Worm (Caenorhabditis elegans) whole organism, L4 larva: ENCODE data around the gene M03C11.6.
A peak's percentile ranks its signal among the peaks of the same experiment; 100 is the strongest.

Experiments
- D1046.2 ChIP-seq: fragments of 200-800 bp; sonication (Bioruptor generic); IDR thresholded peaks from 2 replicates; pipeline ENCODE4 v1.3.6; 2022; ENCODE audit warnings: missing genetic modification characterization, missing compliant biosample characterization
- F10B5.3 ChIP-seq: sonication (generic microtip); optimal IDR thresholded peaks from 2 replicates; lab custom pipeline; 2016; ENCODE audit warnings: mild to moderate bottlenecking, missing genetic modification characterization, missing compliant biosample characterization
- F26F4.8 ChIP-seq: fragments of 200-800 bp; sonication (Bioruptor generic); conservative IDR thresholded peaks from 2 replicates; pipeline ENCODE4 v1.3.6; 2022; ENCODE audit warnings: missing genetic modification characterization, missing compliant biosample characterization
- F44E2.7 ChIP-seq: fragments of 200-800 bp; sonication (Bioruptor generic); IDR thresholded peaks from 2 replicates; pipeline ENCODE4 v2.1.2; 2022; ENCODE audit warnings: missing genetic modification characterization, missing compliant biosample characterization
- T20F7.1 ChIP-seq: fragments of 200-800 bp; sonication (Bioruptor generic); optimal IDR thresholded peaks from 2 replicates; lab custom pipeline; 2018; ENCODE audit warnings: mild to moderate bottlenecking, missing genetic modification characterization, missing compliant biosample characterization
- T26A8.4 ChIP-seq: fragments of 200-800 bp; sonication (Bioruptor generic); IDR thresholded peaks from 2 replicates; pipeline ENCODE4 v1.3.6; 2022; ENCODE audit warnings: missing genetic modification characterization, missing compliant biosample characterization
- Y48G9A.11 ChIP-seq: fragments of 200-800 bp; sonication (Bioruptor generic); IDR thresholded peaks from 2 replicates; pipeline ENCODE4 v1.3.6; 2022; ENCODE audit warnings: missing genetic modification reagents, missing genetic modification characterization, missing compliant biosample characterization
- Y75B8A.6 ChIP-seq: fragments of 200-800 bp; sonication (Bioruptor generic); IDR thresholded peaks from 2 replicates; pipeline ENCODE4 v1.3.6; 2022; ENCODE audit warnings: missing genetic modification reagents, missing genetic modification characterization, missing compliant biosample characterization
- attf-4 ChIP-seq: sonication (generic microtip); optimal IDR thresholded peaks from 3 replicates; lab custom pipeline; 2017; ENCODE audit warnings: missing biosample characterization, missing genetic modification characterization
- ceh-28 ChIP-seq: fragments of 150-350 bp; optimal IDR thresholded peaks from 2 replicates; lab custom pipeline; 2014; ENCODE audit warnings: missing biosample characterization, missing genetic modification reagents, missing genetic modification characterization
- ceh-44 ChIP-seq: fragments of 200-800 bp; sonication (Bioruptor generic); IDR thresholded peaks from 2 replicates; pipeline ENCODE4 v1.3.6; 2022; ENCODE audit warnings: missing genetic modification reagents, missing genetic modification characterization, missing compliant biosample characterization
- ceh-62 ChIP-seq: sonication (generic microtip); optimal IDR thresholded peaks from 2 replicates; lab custom pipeline; 2017; ENCODE audit warnings: missing biosample characterization, missing genetic modification characterization
- ctbp-1 ChIP-seq: fragments of 200-800 bp; sonication (Bioruptor generic); IDR thresholded peaks from 2 replicates; pipeline ENCODE4 v1.3.6; 2022; ENCODE audit warnings: missing genetic modification reagents, missing genetic modification characterization, missing compliant biosample characterization
- daf-12 ChIP-seq: fragments of 150-350 bp; optimal IDR thresholded peaks from 2 replicates; lab custom pipeline; 2014; ENCODE audit warnings: missing biosample characterization, missing genetic modification reagents, missing genetic modification characterization
- dmd-8 ChIP-seq: fragments of 200-800 bp; sonication (Bioruptor generic); IDR thresholded peaks from 2 replicates; pipeline ENCODE4 v1.3.6; 2022; ENCODE audit warnings: missing genetic modification characterization, missing compliant biosample characterization
- dpl-1 ChIP-seq: fragments of 150-350 bp; optimal IDR thresholded peaks from 2 replicates; lab custom pipeline; 2014; ENCODE audit warnings: missing biosample characterization, missing genetic modification reagents, missing genetic modification characterization
- dve-1 ChIP-seq: sonication (generic microtip); optimal IDR thresholded peaks from 2 replicates; lab custom pipeline; 2017; ENCODE audit warnings: antibody characterized with exemption, mild to moderate bottlenecking, missing genetic modification characterization, missing compliant biosample characterization; ENCODE audit not compliant: insufficient read depth
- egl-43 ChIP-seq: fragments of 200-800 bp; sonication (Bioruptor generic); IDR thresholded peaks from 2 replicates; pipeline ENCODE4 v1.3.6; 2022; ENCODE audit warnings: missing genetic modification reagents, missing genetic modification characterization, missing compliant biosample characterization
- fos-1 ChIP-seq: fragments of 150-350 bp; optimal IDR thresholded peaks from 2 replicates; lab custom pipeline; 2014; ENCODE audit warnings: missing biosample characterization, missing genetic modification characterization
- gei-8 ChIP-seq: fragments of 200-800 bp; sonication (Bioruptor generic); optimal IDR thresholded peaks from 2 replicates; lab custom pipeline; 2018; ENCODE audit warnings: mild to moderate bottlenecking, missing genetic modification characterization, missing compliant biosample characterization
- hif-1 ChIP-seq, 2 experiments: sonication (generic microtip); optimal IDR thresholded peaks; 2 replicates each; lab custom pipeline; 2016 to 2017; ENCODE audit warnings: missing compliant biosample characterization in 2 of 2, missing genetic modification characterization in 2 of 2, missing genetic modification reagents in 2 of 2, missing genotype in 2 of 2, mild to moderate bottlenecking in 1 of 2
- hlh-11 ChIP-seq: fragments of 200-800 bp; sonication (Bioruptor generic); optimal IDR thresholded peaks from 2 replicates; lab custom pipeline; 2018; ENCODE audit warnings: mild to moderate bottlenecking, missing genetic modification characterization, missing compliant biosample characterization
- hlh-30 ChIP-seq: sonication (generic microtip); optimal IDR thresholded peaks from 2 replicates; lab custom pipeline; 2017; ENCODE audit warnings: antibody characterized with exemption, mild to moderate bottlenecking, missing genetic modification characterization, missing compliant biosample characterization; ENCODE audit not compliant: insufficient read depth
- lim-7 ChIP-seq: fragments of 200-800 bp; sonication (Bioruptor generic); IDR thresholded peaks from 2 replicates; pipeline ENCODE4 v1.3.6; 2022; ENCODE audit warnings: missing genetic modification characterization, missing compliant biosample characterization
- lin-1 ChIP-seq: fragments of 200-800 bp; sonication (Bioruptor generic); IDR thresholded peaks from 2 replicates; pipeline ENCODE4 v1.3.6; 2022; ENCODE audit warnings: missing genetic modification reagents, missing genetic modification characterization, missing compliant biosample characterization
- lin-13 ChIP-seq: fragments of 150-350 bp; optimal IDR thresholded peaks from 2 replicates; lab custom pipeline; 2014; ENCODE audit warnings: missing biosample characterization, missing genetic modification reagents, missing genetic modification characterization
- lin-29 ChIP-seq: fragments of 200-800 bp; sonication (Bioruptor generic); IDR thresholded peaks from 2 replicates; pipeline ENCODE4 v1.3.6; 2022; ENCODE audit warnings: missing genetic modification reagents, missing genetic modification characterization, missing compliant biosample characterization
- lin-39 ChIP-seq: fragments of 150-350 bp; optimal IDR thresholded peaks from 2 replicates; lab custom pipeline; 2014; ENCODE audit warnings: missing biosample characterization, missing genetic modification reagents, missing genetic modification characterization
- madf-9 ChIP-seq: fragments of 200-800 bp; sonication (Bioruptor generic); conservative IDR thresholded peaks from 2 replicates; pipeline ENCODE4 v1.3.6; 2022; ENCODE audit warnings: missing genetic modification reagents, missing genetic modification characterization, missing compliant biosample characterization
- mdl-1 ChIP-seq, 2 experiments: fragments of 150-350 bp in 1 of 2; sonication (generic microtip) in 1 of 2; optimal IDR thresholded peaks; 2 replicates each; lab custom pipeline; 2014 to 2017; ENCODE audit warnings: missing biosample characterization in 2 of 2, missing genetic modification characterization in 2 of 2
- mep-1 ChIP-seq: fragments of 150-350 bp; sonication (generic microtip); optimal IDR thresholded peaks from 3 replicates; lab custom pipeline; 2014; ENCODE audit warnings: missing biosample characterization, missing genetic modification characterization
- mxl-3 ChIP-seq: fragments of 200-800 bp; sonication (Bioruptor generic); optimal IDR thresholded peaks from 2 replicates; lab custom pipeline; 2018; ENCODE audit warnings: mild to moderate bottlenecking, missing genetic modification characterization, missing compliant biosample characterization
- nhr-102 ChIP-seq: sonication (generic microtip); optimal IDR thresholded peaks from 2 replicates; lab custom pipeline; 2016; ENCODE audit warnings: mild to moderate bottlenecking, missing genetic modification characterization, moderate library complexity, missing compliant biosample characterization
- nhr-11 ChIP-seq: fragments of 150-350 bp; optimal IDR thresholded peaks from 2 replicates; lab custom pipeline; 2014; ENCODE audit warnings: missing biosample characterization, missing genetic modification characterization
- nhr-111 ChIP-seq: fragments of 200-800 bp; sonication (Bioruptor generic); optimal IDR thresholded peaks from 2 replicates; lab custom pipeline; 2018; ENCODE audit warnings: mild to moderate bottlenecking, missing genetic modification characterization, missing compliant biosample characterization
- nhr-237 ChIP-seq: sonication (generic microtip); optimal IDR thresholded peaks from 2 replicates; lab custom pipeline; 2017; ENCODE audit warnings: missing biosample characterization, missing genetic modification characterization
- nhr-28 ChIP-seq: fragments of 150-350 bp; optimal IDR thresholded peaks from 2 replicates; lab custom pipeline; 2014; ENCODE audit warnings: missing biosample characterization, missing genetic modification characterization
- nhr-48 ChIP-seq: sonication (generic microtip); optimal IDR thresholded peaks from 2 replicates; lab custom pipeline; 2016; ENCODE audit warnings: mild to moderate bottlenecking, missing genetic modification characterization, missing compliant biosample characterization
- nhr-76 ChIP-seq: fragments of 150-350 bp; optimal IDR thresholded peaks from 2 replicates; lab custom pipeline; 2014; ENCODE audit warnings: missing biosample characterization, missing genetic modification characterization
- nhr-77 ChIP-seq: fragments of 150-350 bp; optimal IDR thresholded peaks from 2 replicates; lab custom pipeline; 2014; ENCODE audit warnings: missing biosample characterization, missing genetic modification characterization
- pha-4 ChIP-seq, 2 experiments: fragments of 150-350 bp in 1 of 2; fragments of 200-800 bp in 1 of 2; sonication (Bioruptor generic) in 1 of 2; IDR thresholded peaks in 1 of 2; optimal IDR thresholded peaks in 1 of 2; 2 replicates each; pipeline versions ENCODE4 v1.3.6 to Lab custom; 2014 to 2022; ENCODE audit warnings: missing genetic modification characterization in 2 of 2, missing genetic modification reagents in 2 of 2, missing biosample characterization in 1 of 2, missing compliant biosample characterization in 1 of 2
- saeg-2 ChIP-seq: fragments of 200-800 bp; sonication (Bioruptor generic); IDR thresholded peaks from 2 replicates; pipeline ENCODE4 v1.3.6; 2022; ENCODE audit warnings: missing genetic modification reagents, missing genetic modification characterization, missing compliant biosample characterization
- snpc-4 ChIP-seq: fragments of 150-350 bp; optimal IDR thresholded peaks from 2 replicates; lab custom pipeline; 2014; ENCODE audit warnings: missing biosample characterization, missing genetic modification characterization
- spr-1 ChIP-seq: sonication (generic microtip); optimal IDR thresholded peaks from 2 replicates; lab custom pipeline; 2016; ENCODE audit warnings: mild to moderate bottlenecking, missing genetic modification characterization, missing compliant biosample characterization
- tag-97 ChIP-seq: fragments of 200-800 bp; sonication (Bioruptor generic); IDR thresholded peaks from 2 replicates; pipeline ENCODE4 v1.3.6; 2022; ENCODE audit warnings: missing genetic modification characterization, missing compliant biosample characterization
- tra-1 ChIP-seq: fragments of 200-800 bp; sonication (Bioruptor generic); IDR thresholded peaks from 2 replicates; pipeline ENCODE4 v1.3.6; 2022; ENCODE audit warnings: missing genetic modification reagents, missing genetic modification characterization, missing compliant biosample characterization
- unc-39 ChIP-seq: sonication (generic microtip); optimal IDR thresholded peaks from 2 replicates; lab custom pipeline; 2017; ENCODE audit warnings: missing biosample characterization, missing genetic modification characterization
- unc-62 ChIP-seq, 3 experiments: fragments of 150-350 bp in 1 of 3; sonication (generic microtip); optimal IDR thresholded peaks in 2 of 3; peaks in 1 of 3; 1 replicate in 1 of 3; 2 replicates in 2 of 3; lab custom pipeline; 2014 to 2017; ENCODE audit warnings: missing biosample characterization in 3 of 3, missing genetic modification characterization in 3 of 3, missing genetic modification reagents in 3 of 3, missing genotype in 1 of 3
- zip-11 ChIP-seq: fragments of 200-800 bp; sonication (Bioruptor generic); IDR thresholded peaks from 2 replicates; pipeline ENCODE4 v1.3.6; 2022; ENCODE audit warnings: missing genetic modification characterization, missing compliant biosample characterization
- zip-2 ChIP-seq: fragments of 150-350 bp; optimal IDR thresholded peaks from 2 replicates; lab custom pipeline; 2014; ENCODE audit warnings: missing biosample characterization, missing genetic modification characterization
- ztf-11 ChIP-seq: fragments of 150-350 bp; optimal IDR thresholded peaks from 2 replicates; lab custom pipeline; 2014; ENCODE audit warnings: missing biosample characterization, missing genetic modification characterization

M03C11.6 gene

DNA sequence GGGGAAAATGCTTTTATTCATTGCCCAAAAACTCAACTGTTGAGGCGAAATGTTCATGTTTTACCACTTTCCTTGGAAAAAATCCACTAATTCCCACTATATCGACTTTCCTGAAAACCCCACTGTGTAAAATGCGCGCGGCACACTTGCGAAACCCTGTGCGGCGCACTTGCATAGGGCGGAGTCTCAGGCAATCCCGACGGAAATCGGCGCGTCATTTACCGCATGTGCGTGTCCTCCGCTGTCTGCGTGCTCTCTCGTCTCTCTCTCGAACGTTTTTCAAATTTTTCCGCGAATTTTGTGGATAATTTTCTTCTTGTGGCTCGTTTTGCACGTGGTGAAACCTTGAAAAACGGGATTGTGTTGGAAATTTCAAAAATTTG is 37.3 kb upstream of the M03C11.6 start, which contains the start of gene atx-2 (continued):
- TF ChIP-seq hlh-11 = peak; percentile 85
- peak; percentile 93 for TF ChIP-seq tra-1 (GFP tag; lab: Robert Waterston, UW)
- 0 out of 2 replicates have a peak, but pooled peaks have one; percentile 61 for TF ChIP-seq saeg-2 (GFP tag; lab: Robert Waterston, UW)
- peak; percentile 98 for TF ChIP-seq ceh-44 (GFP tag; lab: Robert Waterston, UW)
- TF ChIP-seq madf-9 (GFP tag; lab: Robert Waterston, UW) = peak; percentile 99
- TF ChIP-seq lin-29 (GFP tag; lab: Robert Waterston, UW) = peak; percentile 84
- peak; percentile 54 for TF ChIP-seq gei-8 (GFP tag; lab: Kevin White, UChicago)
- TF ChIP-seq nhr-111 = peak; percentile 62
- no peak for TF ChIP-seq unc-39 (tag; lab: Kevin White, UChicago)
- no peak for TF ChIP-seq nhr-237 (tag; lab: Kevin White, UChicago)
- peak; percentile 89 for TF ChIP-seq nhr-102 (tag; lab: Kevin White, UChicago)
- peak; percentile 65 for TF ChIP-seq F10B5.3 (tag; lab: Kevin White, UChicago)
- 0 out of 2 replicates have a peak, but pooled peaks have one; percentile 63 for TF ChIP-seq tag-97 (GFP tag; lab: Robert Waterston, UW)
- peak; percentile 71 for TF ChIP-seq dpl-1 (GFP tag; lab: Kevin White, UChicago)
- peak; percentile 77 to 96 for TF ChIP-seq mdl-1 (tag; optimal IDR thresholded peaks at IDR 0.05; lab: Kevin White, UChicago)
- no peak for TF ChIP-seq F26F4.8 (GFP tag; lab: Robert Waterston, UW)
- peak; percentile 90 for TF ChIP-seq spr-1 (tag; lab: Kevin White, UChicago)
- 0 out of 2 replicates have a peak, but pooled peaks have one; percentile 38 for TF ChIP-seq zip-11 (GFP tag; lab: Robert Waterston, UW)
- no peak for TF ChIP-seq nhr-77 (tag; lab: Kevin White, UChicago)
- peak; percentile 85 for TF ChIP-seq F44E2.7 (GFP tag; lab: Robert Waterston, UW)
- peak; percentile 91 for TF ChIP-seq T26A8.4 (GFP tag; lab: Robert Waterston, UW)
- TF ChIP-seq nhr-28 (tag; lab: Kevin White, UChicago) = peak; percentile 23
- peak; percentile 71 for TF ChIP-seq nhr-48 (tag; lab: Kevin White, UChicago)
- peak; percentile 87 for TF ChIP-seq hlh-30
- TF ChIP-seq mxl-3 (GFP tag; lab: Kevin White, UChicago) = peak; percentile 97
- no peak for TF ChIP-seq zip-2 (tag; lab: Kevin White, UChicago)
- TF ChIP-seq daf-12 (tag; lab: Kevin White, UChicago) = no peak
- no peak for TF ChIP-seq attf-4 (tag; lab: Kevin White, UChicago)
- TF ChIP-seq fos-1 = no peak
- no peak for TF ChIP-seq T20F7.1 (GFP tag; lab: Kevin White, UChicago)
- no peak for TF ChIP-seq ceh-62 (tag; lab: Kevin White, UChicago)
- peak; percentile 83 for TF ChIP-seq lin-13
- peak; percentile 89 for TF ChIP-seq mep-1 (tag; lab: Kevin White, UChicago)
- TF ChIP-seq hif-1 (tag; optimal IDR thresholded peaks at IDR 0.05; lab: Kevin White, UChicago) = peak in 1 of 2 experiments; percentile 79
- TF ChIP-seq nhr-76 (tag; lab: Kevin White, UChicago) = no peak
- TF ChIP-seq snpc-4 (tag; lab: Kevin White, UChicago) = no peak
- TF ChIP-seq nhr-11 = peak; percentile 56
- TF ChIP-seq dve-1 = peak; percentile 82
- no peak for TF ChIP-seq ztf-11 (tag; lab: Kevin White, UChicago)
- TF ChIP-seq Y75B8A.6 (GFP tag; lab: Robert Waterston, UW) = peak; percentile 71; the same call in 1 of the 2 replicates
- peak; percentile 79 for TF ChIP-seq ctbp-1
- peak; percentile 98 for TF ChIP-seq egl-43 (GFP tag; lab: Robert Waterston, UW)
- TF ChIP-seq lin-1 (GFP tag; lab: Robert Waterston, UW) = peak; percentile 98
- peak; percentile 93 for TF ChIP-seq dmd-8 (GFP tag; lab: Robert Waterston, UW)
- no peak for TF ChIP-seq unc-62 (GFP tag; optimal IDR thresholded peaks at IDR 0.05 in 1 of 2; lab: Kevin White, UChicago)
- TF ChIP-seq unc-62 (tag; optimal IDR thresholded peaks at IDR 0.05; lab: Kevin White, UChicago) = no peak
- peak; percentile 78 for TF ChIP-seq lim-7
- peak; percentile 45 for TF ChIP-seq ceh-28 (tag; lab: Kevin White, UChicago)
- TF ChIP-seq D1046.2 = peak; percentile 94
- no peak for TF ChIP-seq lin-39 (tag; lab: Kevin White, UChicago)
- TF ChIP-seq Y48G9A.11 (GFP tag; lab: Robert Waterston, UW) = peak; percentile 85; the same call in 1 of the 2 replicates
- TF ChIP-seq pha-4 (GFP tag; IDR thresholded peaks at IDR 0.05; lab: Robert Waterston, UW) = peak; percentile 91
- no peak for TF ChIP-seq pha-4 (tag; optimal IDR thresholded peaks at IDR 0.05; lab: Kevin White, UChicago)
